Fruit fly (Drosophila melanogaster) ovary, adult (tissue): ENCODE results near the gene natalisin.

Experiments used
- CG17801 ChIP-seq: fragments of 200-800 bp; optimal IDR thresholded peaks from 2 replicates; lab custom pipeline; 2019; ENCODE audit warnings: missing biosample characterization, mild to moderate bottlenecking, missing genetic modification characterization, moderate library complexity; ENCODE audit not compliant: partially characterized antibody

Gene natalisin

DNA sequence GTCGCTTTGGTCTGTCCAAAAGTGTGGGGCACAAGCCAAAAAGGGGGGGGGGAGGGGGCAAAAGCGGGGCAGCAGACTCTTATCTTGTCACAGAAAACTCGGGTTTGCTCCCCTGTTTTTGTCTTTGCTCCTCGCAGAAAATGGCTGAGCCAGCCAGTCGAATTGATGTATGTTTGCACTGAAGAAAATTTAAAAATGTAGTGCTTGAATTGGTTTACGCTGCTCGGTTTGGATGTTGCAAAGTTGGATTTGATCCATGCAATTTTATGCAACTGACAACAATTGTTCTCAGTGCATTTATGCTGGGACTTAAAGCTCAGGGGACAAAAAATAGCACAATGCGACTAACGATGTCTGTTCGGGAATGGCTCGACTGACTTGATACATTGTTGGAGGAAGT lies 41.9 kb downstream of the natalisin start:
- no peak for TF ChIP-seq CG17801 (GFP tag; lab: Kevin White, UChicago)

- no peak for TF ChIP-seq CG17801 (GFP tag; lab: Kevin White, UChicago)
Observed at dm6 chr3R:14462341-14462740, 43.9 kb downstream of the natalisin start.

- no peak for TF ChIP-seq CG17801 (GFP tag; lab: Kevin White, UChicago)
Observed at dm6 chr3R:14462876-14463397, 44.5 kb downstream of the natalisin start.

DNA sequence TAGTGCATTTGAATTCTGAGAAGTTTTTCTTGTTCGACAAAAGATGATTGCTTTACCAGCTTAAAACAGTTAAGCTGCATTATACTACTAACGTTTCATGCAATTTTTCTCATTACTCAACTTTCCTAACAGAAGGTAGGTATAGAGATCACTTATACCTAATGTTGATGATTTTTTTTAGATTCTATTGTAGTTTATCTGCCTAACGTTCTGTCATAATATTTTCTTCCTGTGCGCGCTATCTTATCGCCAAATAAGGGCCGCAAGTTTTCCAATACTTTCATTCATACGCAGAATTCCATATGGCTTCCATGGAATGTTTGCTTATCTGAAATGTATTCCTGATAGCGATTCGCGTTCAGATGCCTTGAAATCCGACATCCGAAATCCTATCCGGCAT lies 46.0 kb downstream of the natalisin start:
- TF ChIP-seq CG17801 (GFP tag; lab: Kevin White, UChicago): no peak

dm6 chr3R:14465183-14465582 lies 46.8 kb downstream of the natalisin start:
- no peak for TF ChIP-seq CG17801 (GFP tag; lab: Kevin White, UChicago)

- TF ChIP-seq CG17801 (GFP tag; lab: Kevin White, UChicago): no peak
Observed at dm6 chr3R:14466312-14466711, 47.9 kb downstream of the natalisin start.

DNA sequence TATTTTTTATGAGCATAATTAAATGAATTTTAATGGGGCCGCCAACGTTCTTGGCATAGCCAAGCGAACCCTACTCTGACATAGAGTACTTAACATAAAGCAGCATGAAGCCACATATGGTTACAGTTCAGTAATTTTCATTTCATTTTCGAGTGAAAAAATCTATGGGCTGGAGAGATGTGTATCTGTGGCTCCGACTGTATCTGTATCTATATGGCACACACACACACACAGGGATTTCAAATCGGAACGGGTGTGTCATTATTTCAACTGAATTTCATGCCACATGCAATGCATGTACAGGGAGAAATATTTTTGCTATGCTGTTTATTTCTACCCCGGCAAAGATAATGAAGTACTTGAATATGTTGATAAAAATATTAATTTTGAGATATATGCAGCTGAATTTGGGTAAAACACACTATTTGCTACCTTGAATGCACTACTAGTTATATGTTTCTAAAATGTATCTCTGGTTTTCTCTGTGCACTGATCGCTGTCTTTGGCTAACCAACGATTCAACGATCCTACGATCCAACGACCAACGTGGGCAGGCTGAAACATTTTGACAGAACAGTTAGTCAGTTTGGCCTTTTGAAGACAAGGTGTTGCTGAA lies 48.9 kb downstream of the natalisin start:
- no peak for TF ChIP-seq CG17801 (GFP tag; lab: Kevin White, UChicago)

- no peak for TF ChIP-seq CG17801 (GFP tag; lab: Kevin White, UChicago)
Observed at dm6 chr3R:14468652-14469289, 50.4 kb downstream of the natalisin start.

dm6 chr3R:14469724-14470123 lies 51.3 kb downstream of the natalisin start:
- no peak for TF ChIP-seq CG17801 (GFP tag; lab: Kevin White, UChicago)

DNA sequence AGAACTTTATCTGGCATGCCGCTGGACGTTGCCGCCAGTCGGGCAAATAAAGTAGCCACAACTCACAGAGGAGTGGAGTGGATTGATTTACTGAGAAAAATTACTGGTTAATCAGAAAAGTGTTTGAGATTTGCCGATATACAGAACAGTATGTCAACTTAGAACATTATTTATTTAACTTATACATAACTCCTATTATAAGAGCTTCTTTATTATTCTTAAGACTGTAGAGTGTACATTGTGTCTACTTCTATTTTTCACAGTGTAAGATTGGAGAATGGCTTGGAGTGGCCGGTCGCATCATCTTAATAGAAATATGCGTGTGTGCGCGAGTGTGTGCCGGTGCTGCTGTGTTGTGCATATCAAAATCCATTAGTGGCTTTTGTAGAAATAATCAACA lies 52.2 kb downstream of the natalisin start:
- no peak for TF ChIP-seq CG17801 (GFP tag; lab: Kevin White, UChicago)

DNA sequence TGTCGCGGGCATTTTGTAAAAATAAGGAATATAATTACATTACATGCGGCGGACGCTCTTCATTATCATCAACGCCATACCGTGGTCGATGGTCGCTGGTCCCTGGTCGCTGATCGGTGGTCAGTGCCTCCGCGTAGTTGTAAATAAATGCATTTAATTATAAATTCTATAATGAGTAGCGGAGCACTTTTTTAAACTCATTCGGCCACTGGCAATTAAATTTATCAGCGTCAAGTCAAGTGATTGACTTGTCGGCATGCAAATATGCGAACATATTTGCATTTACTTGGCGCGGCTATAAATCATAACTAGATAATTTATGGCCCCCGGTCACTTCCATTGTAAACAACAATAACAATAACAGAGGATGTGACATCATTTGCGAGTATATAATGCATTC lies 53.0 kb downstream of the natalisin start:
- TF ChIP-seq CG17801 (GFP tag; lab: Kevin White, UChicago): no peak
